Fruit fly (Drosophila melanogaster) whole organism, prepupa: ENCODE measurements around the gene CG2124.

Experiments used
- CG31627 ChIP-seq: fragments of 200-800 bp; sonication (Bioruptor generic); optimal IDR thresholded peaks from 3 replicates; lab custom pipeline; 2016; ENCODE audit warnings: missing biosample characterization, missing genetic modification characterization
- CG9139 ChIP-seq: fragments of 200-800 bp; sonication (Bioruptor generic); optimal IDR thresholded peaks from 3 replicates; lab custom pipeline; 2017; ENCODE audit warnings: missing biosample characterization, mild to moderate bottlenecking, missing genetic modification characterization
- Hr38 ChIP-seq: sonication (Bioruptor generic); optimal IDR thresholded peaks from 2 replicates; lab custom pipeline; 2016; ENCODE audit warnings: missing biosample characterization, missing genetic modification characterization
- Hr39 ChIP-seq: fragments of 200-800 bp; sonication (Bioruptor generic); optimal IDR thresholded peaks from 2 replicates; lab custom pipeline; 2016; ENCODE audit warnings: missing biosample characterization, missing genetic modification characterization
- Sox102F ChIP-seq: fragments of 200-800 bp; sonication (Bioruptor generic); optimal IDR thresholded peaks from 2 replicates; lab custom pipeline; 2016; ENCODE audit warnings: missing biosample characterization, mild to moderate bottlenecking, missing genetic modification characterization
- Sox15 ChIP-seq: fragments of 200-800 bp; sonication (Bioruptor generic); optimal IDR thresholded peaks from 3 replicates; lab custom pipeline; 2016; ENCODE audit warnings: missing biosample characterization, missing genetic modification characterization
- dsx ChIP-seq: fragments of 200-800 bp; optimal IDR thresholded peaks from 3 replicates; lab custom pipeline; 2019; ENCODE audit warnings: missing biosample characterization, mild to moderate bottlenecking, missing genetic modification characterization, moderate library complexity; ENCODE audit not compliant: poor library complexity, severe bottlenecking
- fd85E ChIP-seq: fragments of 200-800 bp; sonication (Bioruptor generic); optimal IDR thresholded peaks from 3 replicates; lab custom pipeline; 2016; ENCODE audit warnings: missing biosample characterization, missing genetic modification characterization

DNA sequence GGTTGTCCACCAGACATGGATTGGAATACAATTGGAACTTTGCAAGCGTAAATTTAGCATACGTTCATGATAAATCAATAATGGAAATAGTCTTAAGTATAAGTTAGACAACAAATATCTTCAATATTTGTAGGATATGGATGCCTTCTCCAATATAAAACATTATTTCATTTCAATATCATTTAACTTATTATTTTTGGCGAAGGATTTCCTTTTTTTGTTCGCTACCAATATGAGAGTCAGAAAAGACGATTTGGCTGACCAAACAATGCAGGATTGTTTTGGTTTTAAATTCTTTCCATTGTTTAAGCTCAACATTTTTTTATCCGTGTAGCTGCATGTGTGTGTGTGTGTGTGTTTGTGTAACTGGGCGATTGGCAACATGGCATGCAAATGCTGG lies 19.3 kb downstream of the CG2124 start:
- TF ChIP-seq CG9139 (GFP tag; lab: Kevin White, UChicago) (no peak), Sox15 (GFP tag; lab: Kevin White, UChicago) (no peak), CG31627 (no peak), Hr39 (GFP tag; lab: Kevin White, UChicago) (no peak), dsx (GFP tag; lab: Kevin White, UChicago) (no peak), fd85E (GFP tag; lab: Kevin White, UChicago) (no peak), Hr38 (no peak), Sox102F (GFP tag; lab: Kevin White, UChicago) (no peak)
